Worm (Caenorhabditis elegans) whole organism, mixed stage, embryonic: ENCODE results near the gene R02E12.4.

Experiments
- ceh-83 ChIP-seq: fragments of 200-800 bp; sonication (Bioruptor generic); optimal IDR thresholded peaks from 2 replicates; lab custom pipeline; 2018; ENCODE audit warnings: mild to moderate bottlenecking, missing genetic modification characterization, missing compliant biosample characterization
- elt-1 ChIP-seq: sonication (generic microtip); optimal IDR thresholded peaks from 2 replicates; lab custom pipeline; 2017; ENCODE audit warnings: missing genetic modification characterization, mild to moderate bottlenecking, missing compliant biosample characterization, antibody characterized with exemption, moderate library complexity, borderline replicate concordance; ENCODE audit not compliant: insufficient read depth
- mep-1 ChIP-seq: fragments of 150-350 bp; optimal IDR thresholded peaks from 2 replicates; lab custom pipeline; 2017; ENCODE audit warnings: missing biosample characterization, missing genetic modification reagents, missing genetic modification characterization, inconsistent platforms
- nhr-12 ChIP-seq: fragments of 150-350 bp; optimal IDR thresholded peaks from 2 replicates; lab custom pipeline; 2014; ENCODE audit warnings: missing biosample characterization, missing genetic modification characterization
- nhr-76 ChIP-seq: sonication (generic microtip); optimal IDR thresholded peaks from 2 replicates; lab custom pipeline; 2017; ENCODE audit warnings: missing biosample characterization, missing genetic modification characterization
- snpc-4 ChIP-seq: fragments of 150-350 bp; optimal IDR thresholded peaks from 2 replicates; lab custom pipeline; 2014; ENCODE audit warnings: missing biosample characterization, missing genetic modification characterization
- unc-39 ChIP-seq: fragments of 150-350 bp; optimal IDR thresholded peaks from 2 replicates; lab custom pipeline; 2014; ENCODE audit warnings: missing biosample characterization, missing genetic modification characterization
- ztf-11 ChIP-seq: fragments of 150-350 bp; optimal IDR thresholded peaks from 2 replicates; lab custom pipeline; 2014; ENCODE audit warnings: missing biosample characterization, missing genetic modification characterization

ce11 chrX:3959221-3959620, 45.9 kb upstream of the R02E12.4 start:
- TF ChIP-seq snpc-4 (tag; lab: Kevin White, UChicago), result no peak
- no peak for TF ChIP-seq elt-1
- TF ChIP-seq mep-1 (tag; lab: Kevin White, UChicago), result no peak
- TF ChIP-seq nhr-76 (tag; lab: Kevin White, UChicago), result no peak
- no peak for TF ChIP-seq nhr-12 (tag; lab: Kevin White, UChicago)
- no peak for TF ChIP-seq unc-39 (tag; lab: Kevin White, UChicago)
- no peak for TF ChIP-seq ceh-83
- TF ChIP-seq ztf-11, result no peak
